Fruit fly (Drosophila melanogaster): ENCODE data around the gene iPLA2-VIA.

DNA sequence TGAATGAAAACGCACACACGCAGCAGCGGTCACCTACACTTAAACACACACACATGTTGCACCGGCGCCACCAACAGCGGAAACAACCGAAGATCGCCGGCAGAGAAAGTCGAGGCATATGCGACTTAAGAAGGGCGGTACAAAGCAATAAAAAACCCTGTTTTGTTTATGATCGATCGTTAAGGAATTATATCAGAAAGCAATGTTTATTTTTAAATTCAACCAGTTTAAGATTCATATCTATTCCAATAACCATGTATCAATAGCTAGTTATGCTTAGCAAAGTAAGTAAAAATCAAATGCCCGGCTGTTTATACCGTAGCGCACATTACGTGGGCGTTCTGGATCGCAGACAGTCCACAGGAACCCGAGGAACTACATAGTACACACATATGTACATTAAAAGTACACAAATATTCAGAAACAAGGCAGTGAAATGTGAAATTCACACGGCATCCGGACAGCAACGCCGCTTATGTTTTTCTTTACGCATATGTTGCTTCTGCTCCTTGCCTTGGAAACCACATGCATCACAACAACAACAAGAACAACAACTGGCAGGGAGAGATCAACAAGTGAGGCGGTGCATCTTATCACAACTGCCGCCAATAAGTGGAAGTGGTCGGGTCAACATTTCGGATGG, 8.2 kb downstream of the iPLA2-VIA start:
- TF ChIP-seq CG8478 (optimal IDR thresholded peaks at IDR 0.05) (no peak), EcR (GFP tag; optimal IDR thresholded peaks at IDR 0.05) (no peak), psq (optimal IDR thresholded peaks at IDR 0.05) (no peak), pan (optimal IDR thresholded peaks at IDR 0.05) (no peak), Dll (optimal IDR thresholded peaks at IDR 0.05) (no peak)

Data from whole organism.